Worm (Caenorhabditis elegans) whole organism, L4 larva: ENCODE measurements around the gene C29E4.9.

Source experiments
- T20F7.1 ChIP-seq: fragments of 200-800 bp; sonication (Bioruptor generic); optimal IDR thresholded peaks from 2 replicates; lab custom pipeline; 2018; ENCODE audit warnings: mild to moderate bottlenecking, missing genetic modification characterization, missing compliant biosample characterization
- ctbp-1 ChIP-seq: fragments of 200-800 bp; sonication (Bioruptor generic); IDR thresholded peaks from 2 replicates; pipeline ENCODE4 v1.3.6; 2022; ENCODE audit warnings: missing genetic modification reagents, missing genetic modification characterization, missing compliant biosample characterization
- dpl-1 ChIP-seq: fragments of 150-350 bp; optimal IDR thresholded peaks from 2 replicates; lab custom pipeline; 2014; ENCODE audit warnings: missing biosample characterization, missing genetic modification reagents, missing genetic modification characterization
- nhr-11 ChIP-seq: fragments of 150-350 bp; optimal IDR thresholded peaks from 2 replicates; lab custom pipeline; 2014; ENCODE audit warnings: missing biosample characterization, missing genetic modification characterization
- nhr-25 ChIP-seq: sonication (generic microtip); optimal IDR thresholded peaks from 2 replicates; lab custom pipeline; 2017; ENCODE audit warnings: missing genetic modification characterization, mild to moderate bottlenecking, missing compliant biosample characterization, antibody characterized with exemption, moderate library complexity, borderline replicate concordance; ENCODE audit not compliant: insufficient read depth
- nhr-42 ChIP-seq: fragments of 200-800 bp; sonication (Bioruptor generic); IDR thresholded peaks from 2 replicates; pipeline ENCODE4 v1.3.6; 2022; ENCODE audit warnings: missing genetic modification characterization, missing compliant biosample characterization
- pqm-1 ChIP-seq: sonication (generic microtip); optimal IDR thresholded peaks from 2 replicates; lab custom pipeline; 2017; ENCODE audit warnings: missing biosample characterization, missing genetic modification characterization
- unc-62 ChIP-seq, 3 experiments: fragments of 150-350 bp in 1 of 3; sonication (generic microtip); optimal IDR thresholded peaks in 2 of 3; peaks in 1 of 3; 1 replicate in 1 of 3; 2 replicates in 2 of 3; lab custom pipeline; 2014 to 2017; ENCODE audit warnings: missing biosample characterization in 3 of 3, missing genetic modification characterization in 3 of 3, missing genetic modification reagents in 3 of 3, missing genotype in 1 of 3
- zfp-3 ChIP-seq: fragments of 200-800 bp; sonication (Bioruptor generic); conservative IDR thresholded peaks from 2 replicates; pipeline ENCODE4 v1.3.6; 2022; ENCODE audit warnings: missing genetic modification reagents, missing genetic modification characterization, missing compliant biosample characterization
- zip-11 ChIP-seq: fragments of 200-800 bp; sonication (Bioruptor generic); IDR thresholded peaks from 2 replicates; pipeline ENCODE4 v1.3.6; 2022; ENCODE audit warnings: missing genetic modification characterization, missing compliant biosample characterization
- zip-2 ChIP-seq: fragments of 150-350 bp; optimal IDR thresholded peaks from 2 replicates; lab custom pipeline; 2014; ENCODE audit warnings: missing biosample characterization, missing genetic modification characterization
- ztf-11 ChIP-seq: fragments of 150-350 bp; optimal IDR thresholded peaks from 2 replicates; lab custom pipeline; 2014; ENCODE audit warnings: missing biosample characterization, missing genetic modification characterization

ce11 chrIII:7947677-7948076 is 9.2 kb downstream of the C29E4.9 start:
- TF ChIP-seq zip-11 (GFP tag; lab: Robert Waterston, UW) (no peak), nhr-25 (tag; lab: Kevin White, UChicago) (no peak), pqm-1 (tag; lab: Kevin White, UChicago) (no peak), nhr-11 (no peak), zip-2 (tag; lab: Kevin White, UChicago) (no peak), dpl-1 (GFP tag; lab: Kevin White, UChicago) (no peak), zfp-3 (GFP tag; lab: Robert Waterston, UW) (no peak), ztf-11 (tag; lab: Kevin White, UChicago) (no peak), nhr-42 (GFP tag; lab: Robert Waterston, UW) (no peak), unc-62 (GFP tag; optimal IDR thresholded peaks at IDR 0.05 in 1 of 2; lab: Kevin White, UChicago) (no peak), unc-62 (tag; optimal IDR thresholded peaks at IDR 0.05; lab: Kevin White, UChicago) (no peak), ctbp-1 (GFP tag; lab: Robert Waterston, UW) (no peak), T20F7.1 (no peak)
